Worm (Caenorhabditis elegans) whole organism, early embryonic: ENCODE results near the gene spl-3.

Experiments
- F13C5.2 ChIP-seq: sonication (generic microtip); optimal IDR thresholded peaks from 2 replicates; lab custom pipeline; 2017; ENCODE audit warnings: mild to moderate bottlenecking, missing genetic modification characterization, inconsistent platforms, missing compliant biosample characterization
- aly-1 ChIP-seq: sonication (generic microtip); optimal IDR thresholded peaks from 2 replicates; lab custom pipeline; 2016; ENCODE audit warnings: missing genetic modification characterization, missing compliant biosample characterization
- ama-1 ChIP-seq: fragments of 150-350 bp; optimal IDR thresholded peaks from 2 replicates; lab custom pipeline; 2014
- ets-7 ChIP-seq: sonication (generic microtip); optimal IDR thresholded peaks from 2 replicates; lab custom pipeline; 2016; ENCODE audit warnings: missing genotype, missing genetic modification characterization, missing compliant biosample characterization
- flt-1 ChIP-seq: fragments of 200-800 bp; sonication (Bioruptor generic); IDR thresholded peaks from 2 replicates; pipeline ENCODE4 v1.3.6; 2022; ENCODE audit warnings: missing genetic modification characterization, missing compliant biosample characterization
- hmbx-1 ChIP-seq: sonication (generic microtip); optimal IDR thresholded peaks from 2 replicates; lab custom pipeline; 2016; ENCODE audit warnings: mild to moderate bottlenecking, missing genetic modification characterization, missing compliant biosample characterization
- hmg-4 ChIP-seq: fragments of 200-800 bp; sonication (Bioruptor generic); optimal IDR thresholded peaks from 2 replicates; lab custom pipeline; 2018; ENCODE audit warnings: mild to moderate bottlenecking, missing genetic modification characterization, missing compliant biosample characterization
- pes-1 ChIP-seq: fragments of 200-800 bp; sonication (Bioruptor generic); IDR thresholded peaks from 2 replicates; pipeline ENCODE4 v1.3.6; 2022; ENCODE audit warnings: missing genetic modification reagents, missing genetic modification characterization, missing compliant biosample characterization
- scrt-1 ChIP-seq: fragments of 200-800 bp; sonication (Bioruptor generic); IDR thresholded peaks from 2 replicates; pipeline ENCODE4 v1.3.6; 2022; ENCODE audit warnings: missing genetic modification characterization, missing compliant biosample characterization
- tbx-11 ChIP-seq: fragments of 200-800 bp; sonication (Bioruptor generic); IDR thresholded peaks from 2 replicates; pipeline ENCODE4 v1.3.6; 2022; ENCODE audit warnings: missing genetic modification characterization, missing compliant biosample characterization
- tbx-37 ChIP-seq: fragments of 200-800 bp; sonication (Bioruptor generic); conservative IDR thresholded peaks from 2 replicates; pipeline ENCODE4 v1.3.6; 2022; ENCODE audit warnings: missing genetic modification reagents, missing genetic modification characterization, missing compliant biosample characterization

DNA sequence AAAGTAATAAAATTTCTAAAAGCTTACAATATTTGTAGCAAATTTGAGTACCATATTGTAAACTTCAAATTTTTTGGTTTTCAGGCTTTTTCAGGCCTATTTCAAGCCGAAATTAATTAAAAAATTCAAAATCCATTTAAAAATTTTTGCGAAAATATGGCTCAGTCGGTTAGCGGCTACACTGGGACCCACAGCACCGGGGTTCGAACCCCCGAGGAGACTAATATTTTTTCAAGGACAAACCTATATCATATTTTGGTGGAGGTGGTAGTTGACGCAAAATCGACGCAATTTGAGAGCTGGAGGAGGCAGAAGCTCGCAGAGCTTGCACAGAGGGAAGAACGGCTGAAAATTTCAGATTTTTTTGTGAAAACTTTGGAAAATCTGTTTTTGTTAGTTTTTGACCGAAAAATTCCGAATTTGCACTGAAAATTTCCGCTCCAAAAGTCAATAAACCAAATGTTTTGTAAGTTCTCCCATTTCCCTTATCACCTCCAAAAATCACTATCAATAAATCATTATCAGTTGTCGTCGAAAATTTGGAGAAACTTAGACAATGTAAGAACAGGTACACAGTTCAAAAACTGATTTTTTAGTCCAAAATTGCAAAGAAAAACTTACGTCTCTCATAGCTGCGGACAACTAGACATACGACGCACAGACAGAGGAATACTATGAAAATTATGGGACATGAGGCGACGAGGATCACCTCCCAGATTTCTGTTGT, 44.3 kb upstream of the spl-3 start:
- TF ChIP-seq tbx-11 (GFP tag; lab: Robert Waterston, UW) (no peak), tbx-37 (no peak), flt-1 (GFP tag; lab: Robert Waterston, UW) (no peak), ets-7 (tag; lab: Kevin White, UChicago) (no peak), hmg-4 (GFP tag; lab: Kevin White, UChicago) (no peak), ama-1 (lab: Kevin White, UChicago) (no peak), scrt-1 (GFP tag; lab: Robert Waterston, UW) (no peak), aly-1 (tag; lab: Kevin White, UChicago) (no peak), pes-1 (GFP tag; lab: Robert Waterston, UW) (no peak), hmbx-1 (tag; lab: Kevin White, UChicago) (no peak), F13C5.2 (tag; lab: Kevin White, UChicago) (no peak)
